Fruit fly (Drosophila melanogaster) ovary, adult (tissue): ENCODE data around the gene TwdlX.

ENCODE experiments used
- CG17801 ChIP-seq: fragments of 200-800 bp; optimal IDR thresholded peaks from 2 replicates; lab custom pipeline; 2019; ENCODE audit warnings: missing biosample characterization, mild to moderate bottlenecking, missing genetic modification characterization, moderate library complexity; ENCODE audit not compliant: partially characterized antibody

Gene TwdlX

dm6 chrX:16766868-16767431 is 36.1 kb downstream of the TwdlX start:
- TF ChIP-seq CG17801, result no peak

dm6 chrX:16768770-16769169 is 37.9 kb downstream of the TwdlX start:
- no peak for TF ChIP-seq CG17801

dm6 chrX:16772882-16773827 is 42.3 kb downstream of the TwdlX start:
- TF ChIP-seq CG17801, result no peak

- TF ChIP-seq CG17801, result no peak
These were observed 43.5 kb downstream of the TwdlX start for dm6 chrX:16774201-16775061.

- TF ChIP-seq CG17801, result no peak
These were observed 44.2 kb downstream of the TwdlX start for dm6 chrX:16775083-16775482.

dm6 chrX:16778138-16778672 is 47.3 kb downstream of the TwdlX start:
- TF ChIP-seq CG17801, result no peak

dm6 chrX:16780244-16780643 is 49.4 kb downstream of the TwdlX start:
- peak; percentile 75 for TF ChIP-seq CG17801

- TF ChIP-seq CG17801, result no peak
These were observed 50.2 kb downstream of the TwdlX start for dm6 chrX:16781055-16781454.
